Fruit fly (Drosophila melanogaster) whole organism, embryonic: Measurements from ENCODE around the gene CG42764.

Experiments used
- Aef1 ChIP-seq: fragments of 200-800 bp; sonication (Bioruptor generic); IDR thresholded peaks from 3 replicates; pipeline ENCODE4 v1.3.6; 2022; ENCODE audit warnings: missing biosample characterization, missing genetic modification characterization
- Antp ChIP-seq: fragments of 200-800 bp; sonication (Bioruptor generic); optimal IDR thresholded peaks from 3 replicates; lab custom pipeline; 2016; ENCODE audit warnings: missing biosample characterization, missing genetic modification characterization
- CG10267 ChIP-seq: fragments of 200-800 bp; sonication (Bioruptor generic); optimal IDR thresholded peaks from 2 replicates; lab custom pipeline; 2018; ENCODE audit warnings: missing biosample characterization, mild to moderate bottlenecking, missing genetic modification characterization, moderate library complexity
- CG10462 ChIP-seq: fragments of 200-800 bp; sonication (Bioruptor generic); optimal IDR thresholded peaks from 2 replicates; lab custom pipeline; 2016; ENCODE audit warnings: missing biosample characterization, missing genetic modification characterization
- CG11085 ChIP-seq: fragments of 200-800 bp; sonication (Bioruptor generic); IDR thresholded peaks from 2 replicates; pipeline ENCODE4 v1.3.6; 2022; ENCODE audit warnings: missing biosample characterization, missing genetic modification characterization
- CG11093 ChIP-seq: fragments of 200-800 bp; sonication (Bioruptor generic); IDR thresholded peaks from 3 replicates; pipeline ENCODE4 v1.3.6; 2022; ENCODE audit warnings: missing biosample characterization, missing genetic modification characterization
- CG12155 ChIP-seq: fragments of 200-800 bp; sonication (Bioruptor generic); optimal IDR thresholded peaks from 3 replicates; lab custom pipeline; 2016; ENCODE audit warnings: missing biosample characterization, missing genetic modification characterization
- CG13287 ChIP-seq: fragments of 200-800 bp; sonication (Bioruptor generic); IDR thresholded peaks from 2 replicates; pipeline ENCODE4 v1.3.6; 2022; ENCODE audit warnings: missing biosample characterization, missing genetic modification characterization; ENCODE audit not compliant: partially characterized antibody
- CG13894 ChIP-seq: fragments of 200-800 bp; sonication (Bioruptor generic); optimal IDR thresholded peaks from 3 replicates; lab custom pipeline; 2018; ENCODE audit warnings: missing biosample characterization, mild to moderate bottlenecking, missing genetic modification characterization, moderate library complexity
- CG15696 ChIP-seq: fragments of 200-800 bp; sonication (Bioruptor generic); optimal IDR thresholded peaks from 2 replicates; lab custom pipeline; 2019; ENCODE audit warnings: missing biosample characterization, mild to moderate bottlenecking, missing genetic modification characterization, moderate library complexity
- CG17359 ChIP-seq: fragments of 200-800 bp; sonication (Bioruptor generic); optimal IDR thresholded peaks from 3 replicates; lab custom pipeline; 2018; ENCODE audit warnings: missing biosample characterization, mild to moderate bottlenecking, missing genetic modification characterization, moderate library complexity
- CG17912 ChIP-seq: fragments of 200-800 bp; sonication (Bioruptor generic); optimal IDR thresholded peaks from 2 replicates; lab custom pipeline; 2018; ENCODE audit warnings: missing biosample characterization, mild to moderate bottlenecking, missing genetic modification characterization
- CG2889 ChIP-seq: fragments of 200-800 bp; sonication (Bioruptor generic); IDR thresholded peaks from 3 replicates; pipeline ENCODE4 v1.3.6; 2022; ENCODE audit warnings: missing biosample characterization, missing genetic modification characterization
- CG3065 ChIP-seq: fragments of 200-800 bp; sonication (Bioruptor generic); optimal IDR thresholded peaks from 2 replicates; lab custom pipeline; 2016; ENCODE audit warnings: missing biosample characterization, missing genetic modification characterization
- CG4282 ChIP-seq: fragments of 200-800 bp; sonication (Bioruptor generic); optimal IDR thresholded peaks from 2 replicates; lab custom pipeline; 2016; ENCODE audit warnings: missing biosample characterization, missing genetic modification characterization
- CG4360 ChIP-seq: fragments of 200-800 bp; sonication (Bioruptor generic); IDR thresholded peaks from 2 replicates; pipeline ENCODE4 v1.3.6; 2022; ENCODE audit warnings: missing biosample characterization, missing genetic modification characterization
- CG4707 ChIP-seq: fragments of 200-800 bp; sonication (Bioruptor generic); optimal IDR thresholded peaks from 2 replicates; lab custom pipeline; 2018; ENCODE audit warnings: missing biosample characterization, mild to moderate bottlenecking, missing genetic modification characterization, moderate library complexity
- CG4854 ChIP-seq: fragments of 200-800 bp; sonication (Bioruptor generic); optimal IDR thresholded peaks from 2 replicates; lab custom pipeline; 2016; ENCODE audit warnings: missing biosample characterization, missing genetic modification characterization, inconsistent platforms
- CG6272 ChIP-seq: fragments of 200-800 bp; sonication (Bioruptor generic); IDR thresholded peaks from 2 replicates; pipeline ENCODE4 v1.3.6; 2022; ENCODE audit warnings: missing biosample characterization, missing genetic modification characterization
- CG9817 ChIP-seq: fragments of 200-800 bp; sonication (Bioruptor generic); optimal IDR thresholded peaks from 2 replicates; lab custom pipeline; 2018; ENCODE audit warnings: missing biosample characterization, mild to moderate bottlenecking, missing genetic modification characterization, moderate library complexity
- D19B ChIP-seq: fragments of 200-800 bp; sonication (Bioruptor generic); optimal IDR thresholded peaks from 2 replicates; lab custom pipeline; 2017; ENCODE audit warnings: missing biosample characterization, mild to moderate bottlenecking, missing genetic modification characterization
- Hr51 ChIP-seq, 2 experiments: fragments of 200-800 bp; sonication (Bioruptor generic); optimal IDR thresholded peaks; 2 replicates in 1 of 2; 3 replicates in 1 of 2; lab custom pipeline; 2016 to 2018; ENCODE audit warnings: missing biosample characterization in 2 of 2, missing genetic modification characterization in 2 of 2, mild to moderate bottlenecking in 1 of 2, moderate library complexity in 1 of 2
- PHDP ChIP-seq: fragments of 200-800 bp; sonication (Bioruptor generic); optimal IDR thresholded peaks from 3 replicates; lab custom pipeline; 2018; ENCODE audit warnings: missing biosample characterization, mild to moderate bottlenecking, missing genetic modification characterization, moderate library complexity
- Xrp1 ChIP-seq: fragments of 200-800 bp; sonication (Bioruptor generic); IDR thresholded peaks from 2 replicates; pipeline ENCODE4 v1.3.6; 2022; ENCODE audit warnings: missing biosample characterization, missing genetic modification characterization
- ab ChIP-seq: fragments of 200-800 bp; sonication (Bioruptor generic); optimal IDR thresholded peaks from 2 replicates; lab custom pipeline; 2016; ENCODE audit warnings: missing biosample characterization, missing genetic modification characterization
- az2 ChIP-seq: fragments of 200-800 bp; sonication (Bioruptor generic); optimal IDR thresholded peaks from 3 replicates; lab custom pipeline; 2016; ENCODE audit warnings: missing biosample characterization, missing genetic modification characterization
- bbx ChIP-seq: fragments of 200-800 bp; sonication (Bioruptor generic); IDR thresholded peaks from 2 replicates; pipeline ENCODE4 v1.3.6; 2022; ENCODE audit warnings: missing biosample characterization, missing genetic modification characterization; ENCODE audit not compliant: partially characterized antibody
- dan ChIP-seq: fragments of 200-800 bp; sonication (Bioruptor generic); IDR thresholded peaks from 2 replicates; pipeline ENCODE4 v1.3.6; 2022; ENCODE audit warnings: missing biosample characterization, missing genetic modification characterization
- dati ChIP-seq: fragments of 200-800 bp; sonication (Bioruptor generic); IDR thresholded peaks from 2 replicates; pipeline ENCODE4 v1.3.6; 2022; ENCODE audit warnings: missing biosample characterization, missing genetic modification characterization
- dm ChIP-seq: fragments of 200-800 bp; sonication (Bioruptor generic); optimal IDR thresholded peaks from 3 replicates; lab custom pipeline; 2016; ENCODE audit warnings: missing biosample characterization, missing genetic modification characterization
- ems ChIP-seq: fragments of 200-800 bp; sonication (Bioruptor generic); optimal IDR thresholded peaks from 3 replicates; lab custom pipeline; 2016; ENCODE audit warnings: missing biosample characterization, missing genetic modification characterization
- fd3F ChIP-seq: fragments of 200-800 bp; sonication (Bioruptor generic); optimal IDR thresholded peaks from 2 replicates; lab custom pipeline; 2018; ENCODE audit warnings: missing biosample characterization, mild to moderate bottlenecking, missing genetic modification characterization, moderate library complexity
- grn ChIP-seq: fragments of 200-800 bp; sonication (Bioruptor generic); optimal IDR thresholded peaks from 3 replicates; lab custom pipeline; 2017; ENCODE audit warnings: missing biosample characterization, missing genetic modification characterization
- jumu ChIP-seq: fragments of 200-800 bp; sonication (Bioruptor generic); optimal IDR thresholded peaks from 3 replicates; lab custom pipeline; 2016; ENCODE audit warnings: missing biosample characterization, missing genetic modification characterization
- ranshi ChIP-seq: fragments of 200-800 bp; sonication (Bioruptor generic); IDR thresholded peaks from 2 replicates; pipeline ENCODE4 v1.3.6; 2022; ENCODE audit warnings: missing biosample characterization, missing genetic modification characterization
- run ChIP-seq: fragments of 200-800 bp; sonication (Bioruptor generic); optimal IDR thresholded peaks from 3 replicates; lab custom pipeline; 2018; ENCODE audit warnings: missing biosample characterization, mild to moderate bottlenecking, missing genetic modification characterization
- sisA ChIP-seq: fragments of 200-800 bp; sonication (Bioruptor generic); IDR thresholded peaks from 2 replicates; pipeline ENCODE4 v1.3.6; 2022; ENCODE audit warnings: missing biosample characterization, missing genetic modification characterization
- slbo ChIP-seq: fragments of 200-800 bp; sonication (Bioruptor generic); IDR thresholded peaks from 2 replicates; pipeline ENCODE4 v1.3.6; 2022; ENCODE audit warnings: missing biosample characterization, missing genetic modification characterization
- slou ChIP-seq: fragments of 200-800 bp; sonication (Bioruptor generic); optimal IDR thresholded peaks from 3 replicates; lab custom pipeline; 2016; ENCODE audit warnings: missing biosample characterization, missing genetic modification characterization
- stc ChIP-seq: fragments of 200-800 bp; sonication (Bioruptor generic); IDR thresholded peaks from 2 replicates; pipeline ENCODE4 v1.3.6; 2022; ENCODE audit warnings: missing biosample characterization, missing genetic modification characterization
- ttk ChIP-seq: fragments of 200-800 bp; sonication (Bioruptor generic); IDR thresholded peaks from 2 replicates; pipeline ENCODE4 v2.1.2; 2022; ENCODE audit warnings: missing biosample characterization, missing genetic modification characterization
- yki ChIP-seq: fragments of >200 bp; optimal IDR thresholded peaks from 3 replicates; lab custom pipeline; 2018

CG42764 gene

DNA sequence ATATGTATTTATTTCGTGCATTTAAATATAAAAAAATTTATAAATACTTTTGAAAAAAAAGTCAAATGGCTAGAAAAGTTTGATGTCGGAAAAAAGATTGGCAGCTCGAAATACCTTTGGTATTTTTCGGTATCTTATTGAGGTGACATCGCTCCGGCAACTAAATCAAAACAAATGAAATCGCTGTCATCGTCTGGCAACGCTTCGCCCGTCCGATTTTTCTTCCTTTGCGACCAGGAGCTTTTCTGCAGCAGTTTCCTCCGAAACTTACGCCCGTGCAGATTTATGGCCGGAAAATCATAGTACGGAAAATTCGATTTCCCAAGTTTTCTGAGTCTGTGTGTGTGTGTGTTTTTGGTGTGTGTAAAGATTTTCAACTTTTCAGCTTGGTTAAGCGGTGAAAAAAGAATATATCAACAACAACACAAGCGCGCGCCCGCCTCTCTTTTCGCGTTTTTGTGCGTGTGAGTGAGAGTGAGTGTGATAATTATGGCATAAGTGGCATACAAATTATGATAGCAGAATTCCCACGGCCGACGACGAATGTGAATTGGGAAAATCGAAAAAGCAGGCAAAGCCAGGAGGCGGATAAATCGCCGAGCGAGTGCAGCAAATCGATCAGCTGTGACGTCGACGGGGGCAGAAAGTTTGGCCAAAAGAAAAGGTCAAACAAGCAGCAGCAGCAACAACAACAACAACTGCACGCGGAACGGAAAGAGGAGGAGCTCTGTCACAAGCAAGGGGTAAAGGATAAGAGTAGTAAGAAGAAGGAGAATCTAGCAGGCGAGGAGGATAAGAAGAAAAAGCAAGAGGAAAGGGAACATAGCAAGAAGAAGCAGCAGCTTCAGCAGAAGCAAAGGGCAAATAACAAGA is 31.5 kb upstream of the CG42764 start, which contains the start of gene CG32425 (continued):
- TF ChIP-seq CG4707: no peak
- TF ChIP-seq ttk: no peak
- TF ChIP-seq Aef1 (GFP tag; lab: Robert Waterston, UW): no peak
- TF ChIP-seq CG17359 (tag; lab: Kevin White, UChicago): no peak
- no peak for TF ChIP-seq stc
- no peak for TF ChIP-seq slou (GFP tag; lab: Kevin White, UChicago)
- TF ChIP-seq CG3065 (GFP tag; lab: Kevin White, UChicago): no peak
- TF ChIP-seq CG11085 (GFP tag; lab: Robert Waterston, UW): no peak
- peak; percentile 11 for TF ChIP-seq az2 (GFP tag; lab: Kevin White, UChicago)
- TF ChIP-seq fd3F (GFP tag; lab: Kevin White, UChicago): no peak
- TF ChIP-seq CG10267 (tag; lab: Kevin White, UChicago): peak; percentile 33
- peak; percentile 54 for TF ChIP-seq bbx (GFP tag; lab: Robert Waterston, UW)
- TF ChIP-seq CG2889 (GFP tag; lab: Robert Waterston, UW): no peak
- no peak for TF ChIP-seq CG12155 (GFP tag; lab: Kevin White, UChicago)
- no peak for TF ChIP-seq CG4360 (GFP tag; lab: Robert Waterston, UW)
- TF ChIP-seq CG13894: no peak
- TF ChIP-seq CG9817: no peak
- TF ChIP-seq grn (GFP tag; lab: Kevin White, UChicago): no peak
- TF ChIP-seq jumu (GFP tag; lab: Kevin White, UChicago): no peak
- no peak for TF ChIP-seq dati (GFP tag; lab: Robert Waterston, UW)
- TF ChIP-seq CG4282 (GFP tag; lab: Kevin White, UChicago): no peak
- no peak for TF ChIP-seq yki (lab: Kevin White, UChicago)
- no peak for TF ChIP-seq ranshi
- no peak for TF ChIP-seq sisA
- TF ChIP-seq CG13287: peak; percentile 30; the same call in 1 of the 2 replicates
- no peak for TF ChIP-seq ems
- TF ChIP-seq CG10462 (GFP tag; lab: Kevin White, UChicago): no peak
- no peak for TF ChIP-seq CG17912 (GFP tag; lab: Kevin White, UChicago)
- no peak for TF ChIP-seq CG4854 (GFP tag; lab: Kevin White, UChicago)
- peak; percentile 14; the same call in 1 of the 2 replicates for TF ChIP-seq Xrp1 (GFP tag; lab: Robert Waterston, UW)
- TF ChIP-seq dm (GFP tag; lab: Kevin White, UChicago): no peak
- no peak for TF ChIP-seq Hr51 (GFP tag; optimal IDR thresholded peaks at IDR 0.05; lab: Kevin White, UChicago)
- no peak for TF ChIP-seq PHDP (tag; lab: Kevin White, UChicago)
- TF ChIP-seq D19B: no peak
- no peak for TF ChIP-seq Antp (GFP tag; lab: Kevin White, UChicago)
- no peak for TF ChIP-seq CG15696 (tag; lab: Kevin White, UChicago)
- no peak for TF ChIP-seq ab (GFP tag; lab: Kevin White, UChicago)
- no peak for TF ChIP-seq dan (GFP tag; lab: Robert Waterston, UW)
- TF ChIP-seq slbo: peak; percentile 45; the same call in 1 of the 2 replicates
- no peak for TF ChIP-seq run (tag; lab: Kevin White, UChicago)
- TF ChIP-seq CG6272: no peak
- no peak for TF ChIP-seq CG11093
